Worm (Caenorhabditis elegans): ENCODE results near the gene Y50D4C.3.

Gene Y50D4C.3

DNA sequence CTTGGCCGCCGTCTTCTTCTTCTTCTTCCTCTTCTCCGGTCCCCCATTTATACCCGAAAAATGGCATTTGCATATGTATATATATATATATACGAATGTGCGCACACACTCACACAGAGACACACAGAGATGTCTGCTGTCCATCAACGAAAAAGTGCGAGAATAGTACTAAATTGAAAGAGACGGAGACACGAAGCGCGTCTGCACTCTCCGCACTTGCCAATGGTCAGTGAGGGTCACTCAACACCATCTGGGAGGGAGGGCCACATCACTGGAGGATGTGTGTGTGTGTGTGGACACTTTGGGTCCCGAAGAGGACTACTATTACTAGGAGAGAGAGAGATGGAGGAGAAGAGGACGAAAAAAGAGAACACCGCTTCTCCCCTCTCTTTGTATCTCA lies 30.1 kb upstream of the Y50D4C.3 start (continued):
- TF ChIP-seq lsy-2 (tag; optimal IDR thresholded peaks at IDR 0.05) (peak; percentile 11 to 64), ceh-82 (tag; optimal IDR thresholded peaks at IDR 0.05) (no peak), alr-1 (tag; optimal IDR thresholded peaks at IDR 0.05) (no peak), elt-3 (tag; optimal IDR thresholded peaks at IDR 0.05) (no peak), zag-1 (tag; optimal IDR thresholded peaks at IDR 0.05) (peak; percentile 44), crh-2 (tag; optimal IDR thresholded peaks at IDR 0.05) (peak; percentile 40), C34F6.9 (tag; optimal IDR thresholded peaks at IDR 0.05) (peak; percentile 75), nhr-77 (tag; optimal IDR thresholded peaks at IDR 0.05) (no peak), mdl-1 (tag; optimal IDR thresholded peaks at IDR 0.05) (no peak), aly-2 (tag; optimal IDR thresholded peaks at IDR 0.05) (no peak), gmeb-1 (tag; optimal IDR thresholded peaks at IDR 0.05) (no peak), sem-4 (tag; optimal IDR thresholded peaks at IDR 0.05) (peak; percentile 40)

DNA sequence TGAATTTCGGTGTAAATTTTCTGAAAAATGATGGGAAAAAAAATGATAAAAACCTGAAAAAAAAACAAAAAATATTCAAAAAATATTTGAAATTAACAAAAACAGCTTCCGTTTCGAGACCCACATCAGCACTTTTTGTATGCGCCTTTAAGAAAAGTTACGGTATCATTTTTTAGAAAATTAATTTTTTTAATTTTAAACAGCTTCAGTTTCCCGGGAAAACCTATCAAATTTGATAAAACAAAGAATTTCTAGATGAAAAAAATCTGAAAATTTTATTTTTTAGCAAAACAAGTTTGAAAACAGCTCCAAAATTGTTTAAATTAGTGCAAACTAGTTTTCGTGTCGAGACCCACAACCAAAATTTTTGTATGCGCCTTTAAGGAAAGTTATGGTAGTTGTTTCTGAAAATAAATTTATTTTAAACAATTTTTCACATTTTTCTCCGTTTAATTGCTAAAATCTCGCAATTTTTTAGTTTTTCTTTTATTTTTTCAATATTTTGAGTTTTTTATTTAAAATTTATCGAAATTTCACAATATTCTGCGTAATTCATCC lies 24.0 kb upstream of the Y50D4C.3 start:
- TF ChIP-seq fos-1 (tag; optimal IDR thresholded peaks at IDR 0.05) (no peak), nhr-21 (tag; optimal IDR thresholded peaks at IDR 0.05) (no peak), nhr-12 (tag; optimal IDR thresholded peaks at IDR 0.05) (no peak), gmeb-1 (tag; optimal IDR thresholded peaks at IDR 0.05) (no peak), Y55F3AM.14 (GFP tag; optimal IDR thresholded peaks at IDR 0.05) (no peak), sma-9 (GFP tag; optimal IDR thresholded peaks at IDR 0.05) (no peak), sma-9 (tag; optimal IDR thresholded peaks at IDR 0.05) (no peak), blmp-1 (tag; optimal IDR thresholded peaks at IDR 0.05; ENCODE audit: insufficient read depth) (no peak), ztf-4 (tag; optimal IDR thresholded peaks at IDR 0.05) (no peak), R02D3.7 (tag; optimal IDR thresholded peaks at IDR 0.05) (no peak), ceh-16 (tag; optimal IDR thresholded peaks at IDR 0.05) (no peak), nhr-23 (tag; optimal IDR thresholded peaks at IDR 0.05) (no peak), nhr-11 (tag; optimal IDR thresholded peaks at IDR 0.05) (no peak), nhr-25 (tag; optimal IDR thresholded peaks at IDR 0.05) (no peak), mbf-1 (tag; optimal IDR thresholded peaks at IDR 0.05) (no peak), nhr-237 (tag; optimal IDR thresholded peaks at IDR 0.05) (no peak), lsy-2 (tag; optimal IDR thresholded peaks at IDR 0.05) (no peak)

DNA sequence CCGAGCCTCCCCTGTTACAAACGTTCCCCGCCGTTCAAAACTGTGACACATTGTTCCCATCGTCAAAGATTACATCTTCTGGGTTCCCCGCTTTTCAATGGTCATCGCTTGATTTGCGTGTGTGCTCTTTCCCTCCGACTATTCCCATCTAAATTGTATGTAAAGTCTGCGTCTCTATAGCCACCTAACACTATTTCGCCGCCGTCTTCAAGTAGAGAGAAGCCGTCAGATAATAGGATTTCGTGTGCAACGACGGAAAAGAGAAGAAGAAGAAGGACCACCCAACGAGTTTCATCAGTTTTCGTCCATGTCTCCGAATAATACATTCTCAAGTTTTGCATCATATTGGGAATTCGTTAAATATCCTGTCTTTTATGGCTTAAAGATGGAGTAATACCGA lies 21.1 kb upstream of the Y50D4C.3 start:
- no peak for TF ChIP-seq R02D3.7 (tag; optimal IDR thresholded peaks at IDR 0.05)
- peak in 1 of 2 experiments; percentile 24 for TF ChIP-seq lsy-2 (tag; optimal IDR thresholded peaks at IDR 0.05)
- no peak for TF ChIP-seq blmp-1 (tag; optimal IDR thresholded peaks at IDR 0.05; ENCODE audit: insufficient read depth)
- no peak for TF ChIP-seq lin-39 (tag; optimal IDR thresholded peaks at IDR 0.05)
- peak; percentile 42 for TF ChIP-seq unc-55 (GFP tag; optimal IDR thresholded peaks at IDR 0.05)
- TF ChIP-seq F13H6.1 (tag; optimal IDR thresholded peaks at IDR 0.05), result peak; percentile 60
- peak; percentile 44 for TF ChIP-seq nhr-129 (tag; optimal IDR thresholded peaks at IDR 0.05)
- TF ChIP-seq C34F6.9 (tag; optimal IDR thresholded peaks at IDR 0.05), result peak; percentile 37

DNA sequence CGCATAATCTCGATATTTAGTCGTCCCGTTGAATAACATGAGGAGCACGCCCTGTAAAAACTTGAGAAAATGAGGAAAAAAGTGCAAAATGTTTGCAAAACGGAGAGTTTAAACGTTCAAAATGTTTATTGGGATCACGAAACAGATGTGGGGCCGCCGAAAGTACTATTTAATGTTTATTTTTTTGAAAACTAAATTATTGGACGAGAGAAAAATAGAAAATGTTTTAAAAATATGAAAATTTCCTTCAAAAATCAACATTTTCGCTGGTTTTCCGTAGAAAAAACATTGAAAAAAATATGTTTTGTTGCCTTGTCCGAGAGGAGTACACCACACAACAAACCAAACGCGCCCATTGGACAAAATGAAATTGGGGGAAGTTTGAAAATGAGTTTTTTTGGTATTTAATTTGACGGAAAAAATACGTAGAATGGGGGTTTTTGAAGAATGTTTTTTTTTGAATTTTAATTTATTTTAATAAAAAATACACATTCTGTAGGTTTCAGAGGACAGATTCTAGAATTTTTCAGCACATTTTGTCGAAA lies 19.8 kb upstream of the Y50D4C.3 start, which contains the start of gene sqv-6:
sqv-6 (minus strand) TSS at position 51 of the 545 bp plus-strand sequence.
- no peak for TF ChIP-seq aly-2 (tag; optimal IDR thresholded peaks at IDR 0.05)
- TF ChIP-seq nhr-25 (tag; optimal IDR thresholded peaks at IDR 0.05), result peak; percentile 35
- TF ChIP-seq ceh-16 (tag; optimal IDR thresholded peaks at IDR 0.05), result no peak
- no peak for TF ChIP-seq skn-1 (tag; optimal IDR thresholded peaks at IDR 0.05)
- no peak for TF ChIP-seq unc-39 (tag; optimal IDR thresholded peaks at IDR 0.05)
- peak; percentile 38 for TF ChIP-seq nhr-129 (tag; optimal IDR thresholded peaks at IDR 0.05)
- TF ChIP-seq nhr-23 (tag; optimal IDR thresholded peaks at IDR 0.05), result no peak
- TF ChIP-seq lin-13 (GFP tag; optimal IDR thresholded peaks at IDR 0.05), result peak; percentile 36
- TF ChIP-seq gmeb-1 (tag; optimal IDR thresholded peaks at IDR 0.05), result peak; percentile 86
- peak in 1 of 2 experiments; percentile 70 for TF ChIP-seq lsy-2 (tag; optimal IDR thresholded peaks at IDR 0.05)
- peak; percentile 60 for TF ChIP-seq C34F6.9 (tag; optimal IDR thresholded peaks at IDR 0.05)
- TF ChIP-seq lin-39 (tag; optimal IDR thresholded peaks at IDR 0.05), result no peak
- TF ChIP-seq snpc-4 (tag; optimal IDR thresholded peaks at IDR 0.05), result no peak
- no peak for TF ChIP-seq lin-11 (tag; optimal IDR thresholded peaks at IDR 0.05)
- TF ChIP-seq nhr-10 (tag; optimal IDR thresholded peaks at IDR 0.05), result no peak
- peak; percentile 33 for TF ChIP-seq crh-2 (tag; optimal IDR thresholded peaks at IDR 0.05)
- no peak for TF ChIP-seq nhr-77 (tag; optimal IDR thresholded peaks at IDR 0.05)
- no peak for TF ChIP-seq unc-62 (GFP tag; optimal IDR thresholded peaks at IDR 0.05)
- peak; percentile 87 for TF ChIP-seq unc-55 (GFP tag; optimal IDR thresholded peaks at IDR 0.05)

All from whole organism, L2 larva.